Fruit fly (Drosophila melanogaster) whole organism, adult: Measurements from ENCODE around the gene Sfp79B.

Source experiments
- CG5204 ChIP-seq: fragments of 200-800 bp; sonication (Bioruptor generic); optimal IDR thresholded peaks from 2 replicates; lab custom pipeline; 2016; ENCODE audit warnings: missing biosample characterization, missing genetic modification characterization
- Hr96 ChIP-seq: fragments of 200-800 bp; sonication (Bioruptor generic); optimal IDR thresholded peaks from 2 replicates; lab custom pipeline; 2016; ENCODE audit warnings: missing biosample characterization, missing genetic modification characterization

DNA sequence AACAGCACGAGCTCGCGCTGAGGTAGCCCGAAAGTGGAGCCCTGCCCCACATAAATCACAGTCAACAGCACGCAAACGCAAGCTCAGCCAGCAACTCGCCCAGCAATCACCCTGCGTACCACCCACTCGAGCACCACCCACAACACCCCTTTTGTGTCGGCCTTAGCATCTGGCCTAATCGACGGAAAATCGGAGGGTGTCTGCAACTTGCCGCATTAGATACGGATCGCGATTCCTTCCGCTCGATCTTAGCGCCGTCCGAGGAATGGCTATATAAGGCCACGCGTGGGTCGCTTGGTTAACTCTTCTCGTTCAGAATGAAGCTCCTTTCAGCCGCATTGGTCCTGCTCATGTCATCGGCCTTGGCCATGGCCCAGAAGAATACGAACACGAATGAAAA lies at the start of gene Sfp79B:
- TF ChIP-seq CG5204 (GFP tag; lab: Kevin White, UChicago) (no peak), Hr96 (GFP tag; lab: Kevin White, UChicago) (no peak)
